Fruit fly (Drosophila melanogaster): ENCODE results near the gene Pdxk.

Pdxk gene

DNA sequence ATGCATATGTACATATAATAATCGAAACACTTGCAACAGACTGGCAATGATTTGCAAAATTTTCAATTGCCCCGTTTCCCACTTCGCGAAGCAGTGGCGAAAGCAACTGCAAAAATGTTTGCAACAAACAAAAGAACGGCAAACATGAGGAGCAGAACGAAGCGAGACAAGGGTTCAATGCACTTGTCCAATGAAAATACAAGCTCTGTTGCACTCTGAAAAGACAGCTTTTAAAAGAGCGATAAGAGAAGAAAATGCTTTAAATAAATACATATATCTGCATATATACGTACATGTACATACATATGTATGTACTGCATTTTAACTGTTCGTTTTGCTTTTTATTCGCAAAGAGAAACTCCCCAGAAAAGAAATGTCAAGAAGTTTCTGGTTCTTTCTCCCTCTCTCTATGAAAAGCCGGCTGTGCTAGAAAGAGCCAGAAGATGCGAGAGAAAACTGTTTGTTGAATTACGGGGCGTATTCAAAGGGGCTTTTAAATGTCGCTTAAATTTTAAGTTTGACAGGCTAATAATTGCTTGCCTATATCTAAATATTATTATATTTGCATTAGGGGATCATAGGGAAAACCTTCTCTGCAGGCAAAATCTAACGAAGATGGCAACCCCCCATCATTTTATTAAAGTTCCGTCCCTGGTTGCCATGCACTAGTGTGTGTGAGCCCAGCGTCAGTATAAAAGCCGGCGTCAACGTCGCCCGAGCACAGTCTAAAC lies 23.4 kb downstream of the Pdxk start, which contains the start of gene Hsp27:
Gene Hsp27 (plus strand): TSS at position 719 of the 731 bp plus-strand sequence.
- TF ChIP-seq CG7101 (tag; optimal IDR thresholded peaks at IDR 0.05) (peak; percentile 98), CG1620 (GFP tag; optimal IDR thresholded peaks at IDR 0.05) (peak; percentile 88), CG11617 (GFP tag; optimal IDR thresholded peaks at IDR 0.05) (peak; percentile 96), CG33017 (tag; optimal IDR thresholded peaks at IDR 0.05) (peak; percentile 99), Clk (GFP tag; optimal IDR thresholded peaks at IDR 0.05) (peak; percentile 92), kay (GFP tag; ENCODE audit: borderline replicate concordance) (peak; percentile 99), bab1 (GFP tag; optimal IDR thresholded peaks at IDR 0.05) (peak; percentile 99), tj (GFP tag; optimal IDR thresholded peaks at IDR 0.05) (peak; percentile 75), Hr96 (GFP tag; optimal IDR thresholded peaks at IDR 0.05) (peak; percentile 97), CG14711 (tag; optimal IDR thresholded peaks at IDR 0.05) (peak; percentile 97), CG7045 (GFP tag; optimal IDR thresholded peaks at IDR 0.05) (peak; percentile 97), Mnt (GFP tag; optimal IDR thresholded peaks at IDR 0.05) (peak; percentile 96), toe (GFP tag; optimal IDR thresholded peaks at IDR 0.05) (peak; percentile 93), CG12768 (GFP tag; optimal IDR thresholded peaks at IDR 0.05) (peak; percentile 99), Crg-1 (GFP tag; optimal IDR thresholded peaks at IDR 0.05) (peak; percentile 97), pad (GFP tag; optimal IDR thresholded peaks at IDR 0.05) (peak; percentile 92), cic (GFP tag; optimal IDR thresholded peaks at IDR 0.05) (peak; percentile 91), CG5204 (GFP tag; optimal IDR thresholded peaks at IDR 0.05) (peak; percentile 93), ovo (GFP tag; optimal IDR thresholded peaks at IDR 0.05) (peak; percentile 77), cnc (optimal IDR thresholded peaks at IDR 0.05) (peak in 1 of 2 experiments; percentile 69)

DNA sequence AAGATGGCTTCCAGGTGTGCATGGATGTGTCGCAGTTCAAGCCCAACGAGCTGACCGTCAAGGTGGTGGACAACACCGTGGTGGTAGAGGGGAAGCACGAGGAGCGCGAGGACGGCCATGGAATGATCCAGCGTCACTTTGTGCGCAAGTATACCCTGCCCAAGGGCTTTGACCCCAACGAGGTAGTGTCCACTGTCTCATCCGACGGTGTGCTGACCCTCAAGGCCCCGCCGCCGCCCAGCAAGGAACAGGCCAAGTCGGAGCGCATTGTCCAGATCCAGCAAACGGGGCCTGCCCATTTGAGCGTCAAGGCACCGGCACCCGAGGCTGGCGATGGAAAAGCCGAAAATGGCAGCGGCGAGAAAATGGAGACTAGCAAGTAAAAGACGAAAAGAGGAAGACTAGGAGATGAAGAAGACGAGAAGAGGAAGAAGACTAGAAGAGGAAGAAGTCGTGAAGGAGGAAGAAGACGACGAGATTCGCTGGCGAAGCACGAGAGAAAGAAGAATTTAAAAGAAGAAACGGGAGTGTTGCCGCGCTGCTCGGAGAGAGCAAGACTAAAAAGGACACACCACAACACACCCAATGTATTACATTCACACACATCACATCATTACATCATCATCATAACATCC lies 24.4 kb downstream of the Pdxk start:
- TF ChIP-seq CG7045 (GFP tag; optimal IDR thresholded peaks at IDR 0.05) (no peak), CG14711 (tag; optimal IDR thresholded peaks at IDR 0.05) (no peak), kay (GFP tag; ENCODE audit: borderline replicate concordance) (no peak), CG12768 (GFP tag; optimal IDR thresholded peaks at IDR 0.05) (no peak), CG7101 (tag; optimal IDR thresholded peaks at IDR 0.05) (no peak), CG11617 (GFP tag; optimal IDR thresholded peaks at IDR 0.05) (no peak), Mnt (GFP tag; optimal IDR thresholded peaks at IDR 0.05) (no peak), CG1620 (GFP tag; optimal IDR thresholded peaks at IDR 0.05) (no peak), Crg-1 (GFP tag; optimal IDR thresholded peaks at IDR 0.05) (no peak)

DNA sequence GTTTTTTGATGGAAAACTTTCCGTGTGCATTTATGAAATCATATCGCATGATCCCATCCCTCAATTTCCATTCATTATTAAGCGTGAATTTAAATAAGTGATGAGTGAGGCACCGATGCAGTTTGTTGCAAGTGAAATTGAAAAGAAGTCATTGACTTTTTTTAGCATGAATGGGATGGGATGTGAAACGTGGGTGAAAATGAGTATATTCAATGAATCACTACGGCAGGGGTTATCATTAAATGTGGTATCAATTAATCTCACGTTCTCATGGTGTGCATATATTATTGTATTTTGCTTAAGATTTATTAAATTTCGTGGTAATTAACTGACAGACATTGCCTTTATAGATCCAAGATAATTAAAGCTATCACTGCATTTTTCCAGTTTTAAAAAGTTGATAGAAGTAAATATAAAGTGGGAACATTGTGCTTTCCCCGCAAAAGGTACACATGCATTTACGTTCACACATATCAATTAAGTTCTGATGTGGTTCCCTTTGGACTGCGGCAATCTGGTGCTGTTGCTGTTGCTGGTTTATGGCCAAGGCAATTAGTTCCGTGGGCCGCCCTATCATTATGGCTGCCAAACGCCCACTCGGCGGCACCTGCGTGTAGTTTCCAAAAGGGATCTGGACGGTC lies 31.3 kb downstream of the Pdxk start:
- peak; percentile 33 for TF ChIP-seq CG7045 (GFP tag; optimal IDR thresholded peaks at IDR 0.05)
- TF ChIP-seq pad (GFP tag; optimal IDR thresholded peaks at IDR 0.05) = no peak
- peak; percentile 20 for TF ChIP-seq CG12768 (GFP tag; optimal IDR thresholded peaks at IDR 0.05)
- no peak for TF ChIP-seq CG1620 (GFP tag; optimal IDR thresholded peaks at IDR 0.05)
- TF ChIP-seq tj (GFP tag; optimal IDR thresholded peaks at IDR 0.05) = peak; percentile 34
- TF ChIP-seq cic (GFP tag; optimal IDR thresholded peaks at IDR 0.05) = peak; percentile 70
- TF ChIP-seq kay (GFP tag; ENCODE audit: borderline replicate concordance) = peak; percentile 84
- TF ChIP-seq CG14711 (tag; optimal IDR thresholded peaks at IDR 0.05) = no peak

- peak; percentile 91 for TF ChIP-seq tj (GFP tag; optimal IDR thresholded peaks at IDR 0.05)
- peak; percentile 36 for TF ChIP-seq pad (GFP tag; optimal IDR thresholded peaks at IDR 0.05)
- TF ChIP-seq CG7101 (tag; optimal IDR thresholded peaks at IDR 0.05) = no peak
- TF ChIP-seq CG14711 (tag; optimal IDR thresholded peaks at IDR 0.05) = no peak
- peak; percentile 94 for TF ChIP-seq ovo (GFP tag; optimal IDR thresholded peaks at IDR 0.05)
- TF ChIP-seq cnc (optimal IDR thresholded peaks at IDR 0.05) = no peak
- TF ChIP-seq CG12768 (GFP tag; optimal IDR thresholded peaks at IDR 0.05) = peak; percentile 49
- TF ChIP-seq Crg-1 (GFP tag; optimal IDR thresholded peaks at IDR 0.05) = no peak
- no peak for TF ChIP-seq CG5204 (GFP tag; optimal IDR thresholded peaks at IDR 0.05)
- peak; percentile 9 for TF ChIP-seq CG7045 (GFP tag; optimal IDR thresholded peaks at IDR 0.05)
- no peak for TF ChIP-seq bab1 (GFP tag; optimal IDR thresholded peaks at IDR 0.05)
- TF ChIP-seq kay (GFP tag; ENCODE audit: borderline replicate concordance) = peak; percentile 95
- no peak for TF ChIP-seq CG33017 (tag; optimal IDR thresholded peaks at IDR 0.05)
- TF ChIP-seq cic (GFP tag; optimal IDR thresholded peaks at IDR 0.05) = peak; percentile 76
- TF ChIP-seq Clk (GFP tag; optimal IDR thresholded peaks at IDR 0.05) = no peak
- TF ChIP-seq toe (GFP tag; optimal IDR thresholded peaks at IDR 0.05) = no peak
- TF ChIP-seq Mnt (GFP tag; optimal IDR thresholded peaks at IDR 0.05) = no peak
Observed at dm6 chr3L:9396038-9396437, 35.9 kb downstream of the Pdxk start.

DNA sequence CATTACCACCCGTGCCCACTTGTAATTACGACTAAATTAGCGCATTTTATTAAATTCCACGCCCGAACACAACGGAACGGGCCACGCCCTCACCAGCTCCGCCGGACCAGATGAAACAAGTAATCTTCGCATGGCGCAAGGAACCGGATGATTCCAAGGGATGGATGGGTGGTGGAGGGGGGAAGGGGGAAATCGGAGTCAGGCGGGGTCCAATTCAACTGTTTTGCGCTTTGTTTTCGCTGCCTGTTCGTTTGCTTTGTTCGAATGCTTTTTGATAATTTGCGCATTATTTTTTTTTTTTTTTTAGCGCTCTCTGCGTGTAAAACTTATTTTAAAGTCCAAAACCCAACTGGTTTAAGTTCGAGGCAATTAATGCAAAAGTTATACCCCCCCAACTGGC lies 36.6 kb downstream of the Pdxk start:
- no peak for TF ChIP-seq CG1620 (GFP tag; optimal IDR thresholded peaks at IDR 0.05)
- TF ChIP-seq tj (GFP tag; optimal IDR thresholded peaks at IDR 0.05) = peak; percentile 37

dm6 chr3L:9397156-9397555 lies 37.0 kb downstream of the Pdxk start:
- no peak for TF ChIP-seq tj (GFP tag; optimal IDR thresholded peaks at IDR 0.05)
- TF ChIP-seq kay (GFP tag; ENCODE audit: borderline replicate concordance) = peak; percentile 92
- peak; percentile 86 for TF ChIP-seq Crg-1 (GFP tag; optimal IDR thresholded peaks at IDR 0.05)
- TF ChIP-seq CG12768 (GFP tag; optimal IDR thresholded peaks at IDR 0.05) = peak; percentile 94
- TF ChIP-seq cnc (optimal IDR thresholded peaks at IDR 0.05) = no peak
- peak; percentile 72 for TF ChIP-seq Clk (GFP tag; optimal IDR thresholded peaks at IDR 0.05)
- peak; percentile 76 for TF ChIP-seq CG33017 (tag; optimal IDR thresholded peaks at IDR 0.05)
- TF ChIP-seq CG1620 (GFP tag; optimal IDR thresholded peaks at IDR 0.05) = peak; percentile 69
- TF ChIP-seq CG11617 (GFP tag; optimal IDR thresholded peaks at IDR 0.05) = peak; percentile 72
- peak; percentile 88 for TF ChIP-seq CG7101 (tag; optimal IDR thresholded peaks at IDR 0.05)
- TF ChIP-seq ovo (GFP tag; optimal IDR thresholded peaks at IDR 0.05) = peak; percentile 93
- TF ChIP-seq bab1 (GFP tag; optimal IDR thresholded peaks at IDR 0.05) = peak; percentile 57
- TF ChIP-seq CG14711 (tag; optimal IDR thresholded peaks at IDR 0.05) = peak; percentile 68
- no peak for TF ChIP-seq Hr96 (GFP tag; optimal IDR thresholded peaks at IDR 0.05)
- TF ChIP-seq CG7045 (GFP tag; optimal IDR thresholded peaks at IDR 0.05) = peak; percentile 92
- no peak for TF ChIP-seq CG5204 (GFP tag; optimal IDR thresholded peaks at IDR 0.05)
- peak; percentile 92 for TF ChIP-seq cic (GFP tag; optimal IDR thresholded peaks at IDR 0.05)
- peak; percentile 74 for TF ChIP-seq pad (GFP tag; optimal IDR thresholded peaks at IDR 0.05)
- peak; percentile 36 for TF ChIP-seq toe (GFP tag; optimal IDR thresholded peaks at IDR 0.05)
- TF ChIP-seq Mnt (GFP tag; optimal IDR thresholded peaks at IDR 0.05) = peak; percentile 77

Data from whole organism, adult.